Worm (Caenorhabditis elegans): ENCODE measurements around the gene F18E3.11.

F18E3.11 gene

DNA sequence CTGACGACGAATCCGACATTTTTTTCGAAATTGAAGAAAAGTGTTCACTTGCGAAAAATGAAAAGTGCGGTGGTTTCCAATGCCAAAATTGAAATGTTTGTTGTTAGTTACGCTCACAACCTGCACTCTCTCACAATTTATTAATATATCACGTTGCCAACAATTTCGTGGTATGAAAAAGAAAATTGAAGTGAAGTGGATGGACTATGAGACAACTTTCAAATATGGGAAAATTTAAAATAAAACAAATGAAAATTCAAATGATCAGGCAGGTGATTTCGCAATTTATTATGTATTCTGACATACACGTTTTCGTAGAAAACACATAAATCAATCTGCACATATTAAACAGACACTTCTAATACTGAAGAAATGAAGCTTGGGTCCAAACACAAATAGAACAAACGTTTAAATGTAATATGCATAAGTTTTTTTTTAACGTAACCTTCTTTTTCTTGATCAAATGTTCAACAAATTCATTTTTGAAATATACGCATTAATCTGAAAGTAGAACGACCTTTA, 27.2 kb upstream of the F18E3.11 start, which contains the start of gene srp-6:
Gene srp-6 (minus strand): TSS at position 51 of the 522 bp plus-strand sequence.
- no peak for TF ChIP-seq ama-1 (optimal IDR thresholded peaks at IDR 0.05)
- TF ChIP-seq tbx-11 (GFP tag; IDR thresholded peaks at IDR 0.05), result no peak

DNA sequence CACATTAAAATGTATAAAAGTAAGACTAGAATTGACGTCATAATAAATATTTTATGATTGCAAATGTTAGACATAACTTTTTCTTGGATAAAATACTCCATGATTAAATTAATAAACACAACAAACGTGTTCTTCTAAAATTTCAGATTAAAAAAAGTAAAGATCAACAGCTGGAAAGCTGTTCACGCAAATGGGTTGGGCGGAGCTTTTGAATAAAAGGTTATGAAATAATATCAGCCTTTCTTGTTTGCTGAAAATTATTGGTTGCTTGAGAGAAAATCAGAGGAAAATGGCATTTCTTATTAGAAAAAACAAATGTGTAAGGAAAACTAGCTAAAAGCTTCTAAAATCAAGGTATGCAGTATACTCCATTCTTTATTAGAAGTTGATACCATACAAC, 25.5 kb upstream of the F18E3.11 start, which contains the start of gene C02H6.3:
Gene C02H6.3 (minus strand): TSS at position 101 of the 400 bp plus-strand sequence.
- TF ChIP-seq ceh-36 (tag; optimal IDR thresholded peaks at IDR 0.05) (no peak), pes-1 (GFP tag; IDR thresholded peaks at IDR 0.05) (no peak), aly-1 (tag; optimal IDR thresholded peaks at IDR 0.05) (no peak)

DNA sequence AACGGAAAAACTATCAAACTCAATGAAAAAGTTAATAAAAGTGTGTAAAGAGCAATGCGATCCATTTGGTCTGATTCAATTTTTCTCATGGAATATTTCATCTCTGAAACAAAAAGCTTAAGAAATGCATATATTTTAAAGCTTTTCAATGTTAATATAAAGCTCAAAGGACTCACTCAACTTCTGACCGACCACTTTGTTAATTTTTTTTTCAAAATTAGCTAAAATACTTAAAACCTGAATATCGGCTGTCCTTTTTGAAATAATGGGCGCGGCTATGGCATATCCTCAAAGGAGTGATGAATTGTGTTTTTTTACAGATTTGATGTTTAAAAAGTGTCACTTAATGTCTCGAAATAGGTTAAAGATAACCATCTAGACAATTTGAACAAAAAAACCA, 23.5 kb upstream of the F18E3.11 start, which contains the start of gene C02H6.1:
Gene C02H6.1 (minus strand): TSS at position 101 of the 400 bp plus-strand sequence.
- no peak for TF ChIP-seq hmbx-1 (tag; optimal IDR thresholded peaks at IDR 0.05)
- no peak for TF ChIP-seq aly-1 (tag; optimal IDR thresholded peaks at IDR 0.05)
- TF ChIP-seq hnd-1 (tag; optimal IDR thresholded peaks at IDR 0.05), result no peak
- no peak for TF ChIP-seq F13C5.2 (tag; optimal IDR thresholded peaks at IDR 0.05)
- TF ChIP-seq ama-1 (optimal IDR thresholded peaks at IDR 0.05), result no peak
- no peak for TF ChIP-seq tbx-37 (GFP tag; conservative IDR thresholded peaks at IDR 0.05)
- TF ChIP-seq ceh-36 (tag; optimal IDR thresholded peaks at IDR 0.05), result no peak
- TF ChIP-seq pes-1 (GFP tag; IDR thresholded peaks at IDR 0.05), result no peak
- TF ChIP-seq ceh-13 (GFP tag; optimal IDR thresholded peaks at IDR 0.05), result no peak
- no peak for TF ChIP-seq flt-1 (GFP tag; IDR thresholded peaks at IDR 0.05)
- TF ChIP-seq sea-1 (GFP tag; conservative IDR thresholded peaks at IDR 0.05), result no peak
- no peak for TF ChIP-seq B0310.2 (tag; optimal IDR thresholded peaks at IDR 0.05)
- no peak for TF ChIP-seq hmg-4 (GFP tag; optimal IDR thresholded peaks at IDR 0.05)
- TF ChIP-seq scrt-1 (GFP tag; IDR thresholded peaks at IDR 0.05), result no peak
- no peak for TF ChIP-seq tra-4 (tag; optimal IDR thresholded peaks at IDR 0.05)
- TF ChIP-seq ets-7 (tag; optimal IDR thresholded peaks at IDR 0.05), result no peak
- TF ChIP-seq tbx-11 (GFP tag; IDR thresholded peaks at IDR 0.05), result no peak

DNA sequence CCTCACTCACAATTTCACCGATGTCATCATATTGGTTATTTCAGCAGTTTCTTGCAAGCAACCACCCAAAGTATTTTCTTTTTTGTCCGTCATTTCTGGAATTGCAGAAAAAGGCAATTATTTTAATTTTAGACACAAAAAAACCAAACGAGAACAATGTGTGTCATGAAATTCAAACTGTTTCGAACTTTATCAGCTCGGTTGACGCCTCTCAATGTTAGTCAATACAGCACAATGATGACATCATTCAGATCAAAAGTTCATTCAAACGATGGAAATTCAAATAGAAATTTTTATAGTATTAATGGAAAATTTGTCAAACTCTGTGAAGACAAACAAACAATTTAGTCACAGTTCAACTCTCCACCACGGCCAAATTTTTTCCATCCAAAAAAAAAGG, 21.3 kb upstream of the F18E3.11 start, which contains the start of gene fbxa-105:
Gene fbxa-105 (minus strand): TSS at position 97 of the 400 bp plus-strand sequence.
- TF ChIP-seq hmg-4 (GFP tag; optimal IDR thresholded peaks at IDR 0.05) (no peak), F13C5.2 (tag; optimal IDR thresholded peaks at IDR 0.05) (no peak), tbx-11 (GFP tag; IDR thresholded peaks at IDR 0.05) (no peak), flt-1 (GFP tag; IDR thresholded peaks at IDR 0.05) (no peak), sea-1 (GFP tag; conservative IDR thresholded peaks at IDR 0.05) (no peak), ceh-36 (tag; optimal IDR thresholded peaks at IDR 0.05) (no peak), hmbx-1 (tag; optimal IDR thresholded peaks at IDR 0.05) (no peak), scrt-1 (GFP tag; IDR thresholded peaks at IDR 0.05) (no peak), tra-4 (tag; optimal IDR thresholded peaks at IDR 0.05) (no peak), ama-1 (optimal IDR thresholded peaks at IDR 0.05) (no peak)

DNA sequence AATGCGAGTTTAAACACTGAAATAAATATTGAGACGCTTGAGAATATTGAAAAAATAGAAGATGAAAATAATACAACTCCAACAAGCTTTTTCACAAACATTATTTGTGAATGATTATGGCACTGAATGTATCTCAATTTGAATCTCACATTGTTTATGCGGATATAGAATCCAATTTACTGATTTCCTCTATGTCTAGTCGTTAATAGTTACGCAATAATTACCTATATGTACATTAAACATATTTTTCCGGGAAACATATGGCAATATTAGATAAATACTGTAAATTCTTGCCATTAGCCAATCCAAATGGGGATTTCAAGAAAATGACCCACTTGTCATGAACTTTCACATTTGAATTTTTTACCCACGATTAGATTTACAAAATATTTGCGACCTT, 17.9 kb upstream of the F18E3.11 start, which contains the start of gene srx-9:
Gene srx-9 (minus strand): TSS at position 101 of the 400 bp plus-strand sequence.
- no peak for TF ChIP-seq hmg-4 (GFP tag; optimal IDR thresholded peaks at IDR 0.05)
- TF ChIP-seq ceh-13 (GFP tag; optimal IDR thresholded peaks at IDR 0.05), result no peak
- TF ChIP-seq scrt-1 (GFP tag; IDR thresholded peaks at IDR 0.05), result no peak

DNA sequence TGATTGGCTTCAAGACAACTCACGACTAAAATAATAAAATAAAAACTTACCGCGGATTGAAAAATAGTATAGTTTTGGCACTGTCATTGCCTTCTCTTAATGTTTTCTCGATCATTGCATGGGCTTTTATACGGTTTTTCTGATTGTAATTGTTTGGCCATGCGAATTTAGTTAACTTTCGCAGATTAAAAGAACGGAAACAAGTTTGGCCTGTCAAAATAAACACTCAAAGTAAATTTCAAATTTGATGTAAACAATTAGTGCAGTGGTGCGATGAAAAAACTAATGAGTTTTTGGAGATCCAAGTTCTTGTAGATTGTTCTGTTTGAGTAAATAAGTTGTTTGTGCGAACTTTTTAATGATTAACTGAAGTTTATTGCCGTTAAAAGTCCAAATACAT, 14.1 kb upstream of the F18E3.11 start, which contains the start of gene gst-41:
Gene gst-41 (minus strand): TSS at position 101 of the 400 bp plus-strand sequence.
- TF ChIP-seq ets-7 (tag; optimal IDR thresholded peaks at IDR 0.05), result no peak
- no peak for TF ChIP-seq hmbx-1 (tag; optimal IDR thresholded peaks at IDR 0.05)
- no peak for TF ChIP-seq pes-1 (GFP tag; IDR thresholded peaks at IDR 0.05)
- TF ChIP-seq F13C5.2 (tag; optimal IDR thresholded peaks at IDR 0.05), result no peak
- no peak for TF ChIP-seq ama-1 (optimal IDR thresholded peaks at IDR 0.05)
- TF ChIP-seq aly-1 (tag; optimal IDR thresholded peaks at IDR 0.05), result no peak
- no peak for TF ChIP-seq tbx-37 (GFP tag; conservative IDR thresholded peaks at IDR 0.05)
- TF ChIP-seq hnd-1 (tag; optimal IDR thresholded peaks at IDR 0.05), result no peak

DNA sequence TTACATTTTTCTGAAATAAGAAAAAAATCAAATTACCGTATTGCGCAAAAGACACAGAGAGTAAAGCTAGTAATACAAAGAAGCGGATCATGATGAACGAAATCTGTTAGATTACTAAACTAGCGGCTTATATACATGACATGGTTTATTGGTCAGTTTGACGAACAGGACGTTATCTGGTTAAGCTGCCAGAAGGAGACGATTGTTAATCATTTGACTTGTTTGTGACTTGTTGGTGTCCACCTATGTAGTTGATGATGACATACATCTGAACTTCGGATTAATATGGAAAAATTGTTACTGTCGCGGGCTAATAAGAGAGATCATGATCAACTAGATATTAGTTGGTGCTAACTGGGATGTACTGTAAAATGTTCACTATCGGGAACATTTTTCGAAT, 13.2 kb upstream of the F18E3.11 start, which contains the start of gene cnc-9:
Gene cnc-9 (minus strand): TSS at position 101 of the 400 bp plus-strand sequence.
- TF ChIP-seq F13C5.2 (tag; optimal IDR thresholded peaks at IDR 0.05), result no peak
- no peak for TF ChIP-seq hmbx-1 (tag; optimal IDR thresholded peaks at IDR 0.05)
- no peak for TF ChIP-seq ets-7 (tag; optimal IDR thresholded peaks at IDR 0.05)
- TF ChIP-seq tra-4 (tag; optimal IDR thresholded peaks at IDR 0.05), result no peak
- TF ChIP-seq hnd-1 (tag; optimal IDR thresholded peaks at IDR 0.05), result no peak
- TF ChIP-seq scrt-1 (GFP tag; IDR thresholded peaks at IDR 0.05), result no peak
- no peak for TF ChIP-seq tbx-37 (GFP tag; conservative IDR thresholded peaks at IDR 0.05)
- no peak for TF ChIP-seq sea-1 (GFP tag; conservative IDR thresholded peaks at IDR 0.05)
- no peak for TF ChIP-seq hmg-4 (GFP tag; optimal IDR thresholded peaks at IDR 0.05)
- no peak for TF ChIP-seq pes-1 (GFP tag; IDR thresholded peaks at IDR 0.05)
- TF ChIP-seq ama-1 (optimal IDR thresholded peaks at IDR 0.05), result no peak

DNA sequence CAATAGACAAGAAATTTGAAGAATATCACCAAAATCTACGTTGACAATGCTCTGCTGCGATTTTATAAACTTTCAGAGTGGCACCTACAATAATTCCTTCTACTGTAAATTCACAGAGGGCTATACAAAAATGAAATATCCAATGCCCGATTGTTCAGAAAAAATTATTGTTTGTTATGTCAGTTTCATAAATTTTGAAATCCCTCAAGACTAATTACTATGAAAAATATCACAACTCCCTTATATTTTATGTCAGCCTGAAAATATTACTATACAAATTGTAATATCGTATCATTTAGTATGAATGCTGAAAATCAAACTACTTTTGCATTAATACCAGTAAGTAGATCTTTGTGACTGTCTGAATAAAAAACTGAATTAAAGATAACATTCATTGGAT, 12.7 kb upstream of the F18E3.11 start, which contains the start of gene srx-60:
Gene srx-60 (plus strand): TSS at position 301 of the 400 bp plus-strand sequence.
- TF ChIP-seq tra-4 (tag; optimal IDR thresholded peaks at IDR 0.05) (no peak), ama-1 (optimal IDR thresholded peaks at IDR 0.05) (no peak), aly-1 (tag; optimal IDR thresholded peaks at IDR 0.05) (no peak), B0310.2 (tag; optimal IDR thresholded peaks at IDR 0.05) (no peak), tbx-37 (GFP tag; conservative IDR thresholded peaks at IDR 0.05) (no peak), pes-1 (GFP tag; IDR thresholded peaks at IDR 0.05) (no peak), scrt-1 (GFP tag; IDR thresholded peaks at IDR 0.05) (no peak), hmbx-1 (tag; optimal IDR thresholded peaks at IDR 0.05) (no peak), tbx-11 (GFP tag; IDR thresholded peaks at IDR 0.05) (no peak), F13C5.2 (tag; optimal IDR thresholded peaks at IDR 0.05) (no peak), ceh-36 (tag; optimal IDR thresholded peaks at IDR 0.05) (no peak), ets-7 (tag; optimal IDR thresholded peaks at IDR 0.05) (no peak), hnd-1 (tag; optimal IDR thresholded peaks at IDR 0.05) (no peak), sea-1 (GFP tag; conservative IDR thresholded peaks at IDR 0.05) (no peak), flt-1 (GFP tag; IDR thresholded peaks at IDR 0.05) (no peak), ceh-13 (GFP tag; optimal IDR thresholded peaks at IDR 0.05) (no peak)
